Worm (Caenorhabditis elegans) whole organism, L1 larva: ENCODE measurements around the gene fbxa-127.

Source experiments
- ama-1 ChIP-seq: fragments of 150-350 bp; optimal IDR thresholded peaks from 2 replicates; lab custom pipeline; 2014
- dpl-1 ChIP-seq, 3 experiments: fragments of 150-350 bp in 2 of 3; sonication (generic microtip) in 1 of 3; optimal IDR thresholded peaks; 2 replicates each; lab custom pipeline; 2014 to 2017; ENCODE audit warnings: missing biosample characterization in 3 of 3, missing genetic modification characterization in 3 of 3, missing genetic modification reagents in 3 of 3
- mdl-1 ChIP-seq, 2 experiments: fragments of 150-350 bp; optimal IDR thresholded peaks; 2 replicates each; lab custom pipeline; 2014 to 2017; ENCODE audit warnings: missing biosample characterization in 2 of 2, missing genetic modification characterization in 2 of 2, inconsistent platforms in 1 of 2
- mef-2 ChIP-seq: fragments of 150-350 bp; optimal IDR thresholded peaks from 2 replicates; lab custom pipeline; 2014; ENCODE audit warnings: missing biosample characterization, missing genetic modification characterization
- nhr-76 ChIP-seq: sonication (generic microtip); optimal IDR thresholded peaks from 2 replicates; lab custom pipeline; 2017; ENCODE audit warnings: missing biosample characterization, missing genetic modification characterization
- nhr-84 ChIP-seq: sonication (generic microtip); optimal IDR thresholded peaks from 2 replicates; lab custom pipeline; 2017; ENCODE audit warnings: missing biosample characterization, missing genetic modification characterization
- nhr-90 ChIP-seq: sonication (generic microtip); optimal IDR thresholded peaks from 2 replicates; lab custom pipeline; 2016; ENCODE audit warnings: mild to moderate bottlenecking, missing genetic modification characterization, missing compliant biosample characterization; ENCODE audit not compliant: poor library complexity
- snpc-4 ChIP-seq: fragments of 150-350 bp; optimal IDR thresholded peaks from 2 replicates; lab custom pipeline; 2014; ENCODE audit warnings: missing biosample characterization, missing genetic modification characterization
- ztf-4 ChIP-seq: fragments of 150-350 bp; optimal IDR thresholded peaks from 2 replicates; lab custom pipeline; 2014; ENCODE audit warnings: missing biosample characterization, missing genetic modification characterization

ce11 chrV:16752089-16753030, 23.8 kb downstream of the fbxa-127 start:
- no peak for TF ChIP-seq nhr-90 (tag; lab: Kevin White, UChicago)
- TF ChIP-seq snpc-4 (tag; lab: Kevin White, UChicago) = no peak
- TF ChIP-seq mef-2 (tag; lab: Kevin White, UChicago) = no peak
- no peak for TF ChIP-seq nhr-76
- no peak for TF ChIP-seq mdl-1 (tag; optimal IDR thresholded peaks at IDR 0.05; lab: Kevin White, UChicago)
- TF ChIP-seq ama-1 (lab: Kevin White, UChicago) = no peak
- no peak for TF ChIP-seq nhr-84 (tag; lab: Kevin White, UChicago)
- TF ChIP-seq dpl-1 (GFP tag; optimal IDR thresholded peaks at IDR 0.05; lab: Kevin White, UChicago) = no peak
- no peak for TF ChIP-seq ztf-4 (tag; lab: Kevin White, UChicago)
